Worm (Caenorhabditis elegans) whole organism, midembryonic: ENCODE data around the gene rhi-1.

Experiments used
- T22C8.4 ChIP-seq: fragments of 200-800 bp; sonication (Bioruptor generic); IDR thresholded peaks from 2 replicates; pipeline ENCODE4 v1.3.6; 2022; ENCODE audit warnings: missing genetic modification characterization, missing compliant biosample characterization
- cog-1 ChIP-seq: sonication (generic microtip); optimal IDR thresholded peaks from 2 replicates; lab custom pipeline; 2016; ENCODE audit warnings: missing genetic modification characterization, missing compliant biosample characterization
- flt-1 ChIP-seq: fragments of 200-800 bp; sonication (Bioruptor generic); IDR thresholded peaks from 2 replicates; pipeline ENCODE4 v1.3.6; 2022; ENCODE audit warnings: missing genetic modification characterization, missing compliant biosample characterization
- klf-2 ChIP-seq: fragments of 200-800 bp; sonication (Bioruptor generic); conservative IDR thresholded peaks from 2 replicates; pipeline ENCODE4 v1.3.6; 2022; ENCODE audit warnings: missing genetic modification reagents, missing genetic modification characterization, missing compliant biosample characterization
- med-1 ChIP-seq: sonication (generic microtip); optimal IDR thresholded peaks from 2 replicates; lab custom pipeline; 2017; ENCODE audit warnings: missing genetic modification characterization, mild to moderate bottlenecking, missing compliant biosample characterization, antibody characterized with exemption, missing genetic modification reagents; ENCODE audit not compliant: insufficient read depth
- ref-1 ChIP-seq: fragments of 200-800 bp; sonication (Bioruptor generic); conservative IDR thresholded peaks from 2 replicates; pipeline ENCODE4 v1.3.6; 2022; ENCODE audit warnings: missing genetic modification reagents, missing genetic modification characterization, missing compliant biosample characterization
- tab-1 ChIP-seq: fragments of 200-800 bp; sonication (Bioruptor generic); IDR thresholded peaks from 2 replicates; pipeline ENCODE4 v1.3.6; 2022; ENCODE audit warnings: missing genetic modification characterization, missing compliant biosample characterization
- ztf-23 ChIP-seq: fragments of 200-800 bp; sonication (Bioruptor generic); IDR thresholded peaks from 2 replicates; pipeline ENCODE4 v1.3.6; 2022; ENCODE audit warnings: missing genetic modification reagents, missing genetic modification characterization, missing compliant biosample characterization
- ztf-29 ChIP-seq: fragments of 200-800 bp; sonication (Bioruptor generic); IDR thresholded peaks from 2 replicates; pipeline ENCODE4 v1.3.6; 2022; ENCODE audit warnings: missing genetic modification reagents, missing genetic modification characterization, missing compliant biosample characterization

Gene rhi-1

ce11 chrX:4524844-4525243, 16.5 kb downstream of the rhi-1 start:
- TF ChIP-seq T22C8.4 (GFP tag; lab: Robert Waterston, UW), result no peak
- no peak for TF ChIP-seq ztf-23
- no peak for TF ChIP-seq cog-1 (tag; lab: Kevin White, UChicago)
- TF ChIP-seq flt-1, result 0 out of 2 replicates have a peak, but pooled peaks have one; percentile 49
- TF ChIP-seq tab-1 (GFP tag; lab: Robert Waterston, UW), result no peak

- TF ChIP-seq med-1 (GFP tag; lab: Kevin White, UChicago) (no peak), tab-1 (GFP tag; lab: Robert Waterston, UW) (no peak), flt-1 (no peak), T22C8.4 (GFP tag; lab: Robert Waterston, UW) (no peak), ztf-23 (no peak), klf-2 (GFP tag; lab: Robert Waterston, UW) (no peak), cog-1 (tag; lab: Kevin White, UChicago) (no peak), ref-1 (GFP tag; lab: Robert Waterston, UW) (no peak), ztf-29 (GFP tag; lab: Robert Waterston, UW) (no peak)
Observed at ce11 chrX:4526412-4526811, 18.1 kb downstream of the rhi-1 start.

ce11 chrX:4528905-4529304, 20.6 kb downstream of the rhi-1 start:
- TF ChIP-seq flt-1 (no peak), tab-1 (GFP tag; lab: Robert Waterston, UW) (no peak), T22C8.4 (GFP tag; lab: Robert Waterston, UW) (no peak), cog-1 (tag; lab: Kevin White, UChicago) (no peak), ztf-29 (GFP tag; lab: Robert Waterston, UW) (no peak), klf-2 (GFP tag; lab: Robert Waterston, UW) (no peak), ztf-23 (no peak), ref-1 (GFP tag; lab: Robert Waterston, UW) (no peak), med-1 (GFP tag; lab: Kevin White, UChicago) (no peak)

ce11 chrX:4530426-4531044, 22.2 kb downstream of the rhi-1 start:
- no peak for TF ChIP-seq cog-1 (tag; lab: Kevin White, UChicago)
- TF ChIP-seq tab-1 (GFP tag; lab: Robert Waterston, UW), result no peak
- TF ChIP-seq flt-1, result no peak
- TF ChIP-seq ztf-23, result no peak
- no peak for TF ChIP-seq ztf-29 (GFP tag; lab: Robert Waterston, UW)
- no peak for TF ChIP-seq ref-1 (GFP tag; lab: Robert Waterston, UW)
- TF ChIP-seq med-1 (GFP tag; lab: Kevin White, UChicago), result no peak
- TF ChIP-seq T22C8.4 (GFP tag; lab: Robert Waterston, UW), result no peak
- no peak for TF ChIP-seq klf-2 (GFP tag; lab: Robert Waterston, UW)

- TF ChIP-seq med-1 (GFP tag; lab: Kevin White, UChicago) (no peak), ztf-29 (GFP tag; lab: Robert Waterston, UW) (no peak), cog-1 (tag; lab: Kevin White, UChicago) (no peak), ref-1 (GFP tag; lab: Robert Waterston, UW) (no peak), tab-1 (GFP tag; lab: Robert Waterston, UW) (no peak), ztf-23 (no peak), flt-1 (no peak), klf-2 (GFP tag; lab: Robert Waterston, UW) (no peak), T22C8.4 (GFP tag; lab: Robert Waterston, UW) (no peak)
Observed at ce11 chrX:4532160-4532741, 23.9 kb downstream of the rhi-1 start, which contains the start of gene nhr-35. Gene nhr-35 (plus strand): TSS chrX:4532691.

ce11 chrX:4534112-4534511, 25.8 kb downstream of the rhi-1 start:
- TF ChIP-seq ref-1 (GFP tag; lab: Robert Waterston, UW) (no peak), med-1 (GFP tag; lab: Kevin White, UChicago) (no peak), ztf-23 (no peak), T22C8.4 (GFP tag; lab: Robert Waterston, UW) (no peak), klf-2 (GFP tag; lab: Robert Waterston, UW) (no peak), cog-1 (tag; lab: Kevin White, UChicago) (no peak), ztf-29 (GFP tag; lab: Robert Waterston, UW) (no peak), flt-1 (no peak), tab-1 (GFP tag; lab: Robert Waterston, UW) (no peak)

- no peak for TF ChIP-seq med-1 (GFP tag; lab: Kevin White, UChicago)
Observed at ce11 chrX:4544543-4544942, 36.2 kb downstream of the rhi-1 start, which contains the start of gene C07A12.2. Gene C07A12.2 (plus strand): TSS chrX:4544843.

- TF ChIP-seq cog-1 (tag; lab: Kevin White, UChicago) (no peak), tab-1 (GFP tag; lab: Robert Waterston, UW) (no peak)
Observed at ce11 chrX:4548929-4549328, 40.6 kb downstream of the rhi-1 start.

ce11 chrX:4549853-4550596, 41.7 kb downstream of the rhi-1 start, which contains the start of gene C07A12.18:
Gene C07A12.18 (minus strand): TSS chrX:4549903.
- TF ChIP-seq med-1 (GFP tag; lab: Kevin White, UChicago) (no peak), klf-2 (GFP tag; lab: Robert Waterston, UW) (no peak), ref-1 (GFP tag; lab: Robert Waterston, UW) (no peak), T22C8.4 (GFP tag; lab: Robert Waterston, UW) (no peak), ztf-29 (GFP tag; lab: Robert Waterston, UW) (no peak), ztf-23 (no peak), flt-1 (no peak), tab-1 (GFP tag; lab: Robert Waterston, UW) (no peak), cog-1 (tag; lab: Kevin White, UChicago) (no peak)
